Worm (Caenorhabditis elegans): Measurements from ENCODE around the gene twnk-1.

twnk-1 gene

DNA sequence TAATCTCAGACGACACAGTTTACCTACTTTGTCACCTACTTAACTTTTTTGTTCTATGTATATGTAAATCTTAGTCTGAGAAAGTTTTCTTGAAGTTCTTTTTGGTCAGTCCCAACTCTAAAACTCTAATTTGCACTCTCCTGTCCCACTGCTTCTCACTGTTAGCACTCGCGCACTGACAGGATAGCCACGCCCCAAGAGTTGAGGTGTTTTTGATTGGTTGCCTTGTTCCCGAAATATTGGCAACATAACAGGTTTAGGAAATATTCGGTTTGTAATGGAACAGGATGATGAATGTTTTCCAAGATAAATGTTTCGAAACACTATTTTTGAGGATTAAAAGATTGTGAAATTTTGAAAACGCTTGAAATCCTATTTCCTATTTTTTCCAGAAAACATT is 26.1 kb downstream of the twnk-1 start:
- TF ChIP-seq him-1 (tag; optimal IDR thresholded peaks at IDR 0.05): no peak
- TF ChIP-seq dao-5 (tag; optimal IDR thresholded peaks at IDR 0.05): no peak
- no peak for TF ChIP-seq W03F9.2 (tag; optimal IDR thresholded peaks at IDR 0.05)

DNA sequence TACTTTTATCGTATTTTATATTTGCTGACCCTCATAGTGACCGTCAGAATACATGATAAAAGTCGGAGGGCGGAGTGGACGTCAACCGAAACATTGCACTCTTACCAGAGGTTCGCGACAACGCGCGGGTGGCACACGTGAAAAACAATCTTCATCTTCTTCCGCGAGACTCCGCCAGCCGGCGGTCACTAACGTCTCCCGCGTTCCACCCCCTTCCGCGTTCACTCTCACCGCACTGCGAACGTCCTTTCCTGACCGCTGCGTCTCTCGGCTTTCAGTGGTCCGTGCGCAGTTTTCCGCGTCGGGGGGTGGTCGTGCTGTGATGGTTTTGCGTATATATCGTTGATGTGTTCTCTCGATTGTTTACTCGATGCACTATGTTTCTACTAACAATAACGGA is 27.2 kb downstream of the twnk-1 start:
- no peak for TF ChIP-seq him-1 (tag; optimal IDR thresholded peaks at IDR 0.05)
- TF ChIP-seq dao-5 (tag; optimal IDR thresholded peaks at IDR 0.05): no peak
- TF ChIP-seq W03F9.2 (tag; optimal IDR thresholded peaks at IDR 0.05): no peak

DNA sequence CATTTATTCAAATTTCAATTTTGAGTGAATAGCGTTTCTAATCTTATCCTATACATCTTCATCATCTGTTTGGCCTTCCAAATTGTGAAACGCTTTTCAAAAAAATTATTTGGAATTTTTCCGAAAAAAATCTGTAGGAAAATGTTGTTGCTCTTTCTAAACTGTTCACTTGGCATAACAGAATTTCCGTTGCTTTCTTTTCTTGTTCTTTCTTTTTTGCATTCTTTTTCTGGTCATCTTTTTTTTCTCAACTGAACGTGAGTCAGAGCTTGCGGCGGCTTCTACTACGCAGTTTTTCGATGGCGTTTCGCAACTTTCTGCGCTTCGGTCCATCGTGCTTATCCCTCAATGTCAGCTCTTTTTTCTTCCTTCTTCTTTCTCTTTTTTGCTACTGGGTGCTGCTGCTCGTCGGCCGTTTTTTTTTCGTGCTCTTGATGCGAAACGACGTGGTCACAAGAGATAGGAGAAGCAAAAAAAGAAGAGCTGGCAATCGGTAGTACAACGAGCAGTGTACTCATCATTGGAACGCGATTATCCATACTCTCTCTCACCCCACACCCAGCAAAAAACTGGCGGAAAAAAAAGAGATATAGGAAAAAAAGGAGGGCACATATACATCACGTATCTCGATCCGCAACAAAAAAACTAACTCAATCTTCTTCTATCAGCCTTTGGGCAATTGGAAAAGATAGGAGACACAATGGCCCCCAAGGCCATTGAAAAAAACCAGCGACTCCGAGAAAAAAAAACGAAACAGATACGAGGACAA is 28.9 kb downstream of the twnk-1 start:
- no peak for TF ChIP-seq W03F9.2 (tag; optimal IDR thresholded peaks at IDR 0.05)
- TF ChIP-seq him-1 (tag; optimal IDR thresholded peaks at IDR 0.05): peak; percentile 66

DNA sequence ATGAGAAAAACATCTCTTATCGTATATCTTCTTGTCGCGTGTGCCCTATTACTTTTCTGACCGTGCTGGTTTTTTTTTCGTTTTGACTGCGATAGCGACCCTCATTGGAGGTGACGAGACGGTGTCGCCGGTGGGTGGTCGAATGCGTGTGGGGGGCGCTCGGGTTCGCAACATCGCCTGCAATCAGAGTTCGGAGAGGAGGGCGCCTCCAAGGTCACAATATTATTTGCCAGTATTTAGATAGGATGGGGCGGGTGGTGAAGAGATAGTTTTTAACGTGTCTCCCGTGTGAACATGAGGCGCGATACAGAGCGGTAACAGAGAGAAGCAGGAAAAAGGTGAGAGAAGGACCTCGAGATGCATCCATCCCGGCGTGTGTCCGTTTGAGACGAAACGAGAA is 29.9 kb downstream of the twnk-1 start:
- TF ChIP-seq him-1 (tag; optimal IDR thresholded peaks at IDR 0.05) (no peak), W03F9.2 (tag; optimal IDR thresholded peaks at IDR 0.05) (no peak), dao-5 (tag; optimal IDR thresholded peaks at IDR 0.05) (no peak)

DNA sequence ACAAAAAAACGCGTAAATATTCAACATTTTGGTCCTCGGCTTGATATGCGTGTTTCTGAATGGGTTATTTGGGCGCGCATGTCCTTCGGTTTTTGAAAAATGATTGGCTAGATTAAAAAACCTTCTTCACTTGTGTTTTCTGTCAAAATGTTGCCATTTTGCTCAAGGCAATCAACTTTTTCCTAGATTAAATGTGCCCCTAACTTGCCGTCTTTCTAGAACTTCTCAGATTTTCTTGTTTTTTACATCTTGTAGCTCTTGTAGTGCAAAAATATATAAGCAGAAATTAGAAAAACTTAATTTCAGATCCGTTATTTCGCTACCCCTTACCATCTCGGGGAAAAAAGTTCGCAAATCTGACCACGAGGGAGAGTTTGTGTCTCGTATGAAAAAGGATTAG is 30.8 kb downstream of the twnk-1 start, which contains the start of gene hbl-1:
TSS of gene hbl-1 (plus strand) at position 301 of the 400 bp plus-strand sequence.
- TF ChIP-seq dao-5 (tag; optimal IDR thresholded peaks at IDR 0.05): no peak
- TF ChIP-seq W03F9.2 (tag; optimal IDR thresholded peaks at IDR 0.05): no peak
- TF ChIP-seq him-1 (tag; optimal IDR thresholded peaks at IDR 0.05): no peak

DNA sequence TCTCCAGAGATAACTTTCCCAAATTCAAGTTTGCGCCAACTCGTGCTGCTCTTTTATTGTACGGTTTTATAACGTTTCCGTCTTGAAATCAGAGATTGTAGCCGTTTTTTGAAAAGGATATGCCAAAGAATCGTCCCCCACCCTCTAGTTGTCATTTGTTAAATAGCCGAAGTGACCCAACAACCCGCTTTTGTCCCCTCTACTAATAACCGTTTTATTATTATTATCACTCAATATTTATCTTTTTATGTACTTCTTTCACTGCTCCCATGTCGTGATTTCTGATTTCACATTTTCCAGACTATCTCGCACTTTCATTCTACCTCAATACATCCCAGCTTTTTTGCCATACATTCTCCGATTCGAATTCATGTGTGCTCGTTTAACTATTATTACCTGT is 36.0 kb downstream of the twnk-1 start:
- TF ChIP-seq W03F9.2 (tag; optimal IDR thresholded peaks at IDR 0.05) (no peak), him-1 (tag; optimal IDR thresholded peaks at IDR 0.05) (no peak), dao-5 (tag; optimal IDR thresholded peaks at IDR 0.05) (no peak)

DNA sequence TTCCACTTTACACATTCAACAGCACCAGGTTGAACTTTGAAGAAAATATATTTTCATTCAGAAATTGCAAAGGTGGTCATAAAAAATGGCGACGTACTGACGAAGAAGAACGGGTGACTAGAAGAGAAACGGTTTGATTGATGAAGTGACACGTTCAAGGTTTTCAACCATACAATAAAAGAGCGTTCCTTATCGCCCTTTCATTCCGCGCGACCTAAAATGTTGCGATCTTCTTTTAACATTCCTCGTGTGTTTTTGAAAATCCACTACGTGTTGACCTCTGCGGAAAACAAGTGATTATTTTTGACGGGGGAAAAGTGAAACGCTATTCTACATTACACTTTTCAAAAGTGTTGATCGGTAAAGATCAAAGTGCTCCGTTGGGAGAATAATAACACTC is 37.1 kb downstream of the twnk-1 start:
- no peak for TF ChIP-seq him-1 (tag; optimal IDR thresholded peaks at IDR 0.05)
- no peak for TF ChIP-seq dao-5 (tag; optimal IDR thresholded peaks at IDR 0.05)
- no peak for TF ChIP-seq W03F9.2 (tag; optimal IDR thresholded peaks at IDR 0.05)

DNA sequence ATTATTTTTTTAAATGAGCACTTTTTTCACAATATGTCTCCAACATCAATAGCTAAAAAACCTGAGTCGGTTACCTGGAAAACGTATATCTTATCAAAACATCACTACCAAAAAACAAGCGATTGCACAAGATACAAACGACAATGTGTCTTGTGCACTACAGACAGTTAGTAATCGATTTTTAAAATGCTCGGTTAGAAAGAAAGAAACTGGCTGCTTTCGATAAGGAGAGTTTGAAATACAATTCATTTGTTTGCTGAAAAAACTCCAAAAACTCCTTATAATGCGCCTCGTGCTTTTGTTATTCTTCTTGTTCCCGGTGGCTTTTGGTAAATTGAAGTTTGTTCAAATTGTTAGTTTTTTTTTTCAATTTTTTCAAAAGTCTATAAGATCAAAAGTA is 38.2 kb downstream of the twnk-1 start, which contains the start of gene acp-5:
TSS of gene acp-5 (plus strand) at position 261 of the 400 bp plus-strand sequence.
- TF ChIP-seq dao-5 (tag; optimal IDR thresholded peaks at IDR 0.05) (no peak), him-1 (tag; optimal IDR thresholded peaks at IDR 0.05) (no peak), W03F9.2 (tag; optimal IDR thresholded peaks at IDR 0.05) (no peak)

DNA sequence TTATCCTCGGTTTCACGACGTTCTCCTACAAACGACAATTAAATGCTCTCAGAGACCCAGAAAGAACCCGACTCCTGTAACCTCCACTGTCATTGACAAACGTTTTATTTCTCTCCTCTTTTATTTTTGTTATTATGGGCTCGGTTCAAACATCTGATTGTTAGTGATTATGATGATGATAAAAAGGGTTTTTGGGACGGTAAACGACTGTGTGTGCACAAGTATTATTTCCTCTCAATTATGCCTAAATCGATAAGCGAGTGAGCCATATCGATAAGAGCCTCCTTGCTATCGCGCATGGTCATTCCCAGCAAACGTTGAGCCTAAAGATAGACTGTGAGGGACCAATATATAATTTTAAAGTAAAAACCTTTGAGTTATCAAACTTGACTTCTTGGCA is 40.8 kb downstream of the twnk-1 start:
- TF ChIP-seq dao-5 (tag; optimal IDR thresholded peaks at IDR 0.05) (no peak), him-1 (tag; optimal IDR thresholded peaks at IDR 0.05) (no peak), W03F9.2 (tag; optimal IDR thresholded peaks at IDR 0.05) (no peak)

DNA sequence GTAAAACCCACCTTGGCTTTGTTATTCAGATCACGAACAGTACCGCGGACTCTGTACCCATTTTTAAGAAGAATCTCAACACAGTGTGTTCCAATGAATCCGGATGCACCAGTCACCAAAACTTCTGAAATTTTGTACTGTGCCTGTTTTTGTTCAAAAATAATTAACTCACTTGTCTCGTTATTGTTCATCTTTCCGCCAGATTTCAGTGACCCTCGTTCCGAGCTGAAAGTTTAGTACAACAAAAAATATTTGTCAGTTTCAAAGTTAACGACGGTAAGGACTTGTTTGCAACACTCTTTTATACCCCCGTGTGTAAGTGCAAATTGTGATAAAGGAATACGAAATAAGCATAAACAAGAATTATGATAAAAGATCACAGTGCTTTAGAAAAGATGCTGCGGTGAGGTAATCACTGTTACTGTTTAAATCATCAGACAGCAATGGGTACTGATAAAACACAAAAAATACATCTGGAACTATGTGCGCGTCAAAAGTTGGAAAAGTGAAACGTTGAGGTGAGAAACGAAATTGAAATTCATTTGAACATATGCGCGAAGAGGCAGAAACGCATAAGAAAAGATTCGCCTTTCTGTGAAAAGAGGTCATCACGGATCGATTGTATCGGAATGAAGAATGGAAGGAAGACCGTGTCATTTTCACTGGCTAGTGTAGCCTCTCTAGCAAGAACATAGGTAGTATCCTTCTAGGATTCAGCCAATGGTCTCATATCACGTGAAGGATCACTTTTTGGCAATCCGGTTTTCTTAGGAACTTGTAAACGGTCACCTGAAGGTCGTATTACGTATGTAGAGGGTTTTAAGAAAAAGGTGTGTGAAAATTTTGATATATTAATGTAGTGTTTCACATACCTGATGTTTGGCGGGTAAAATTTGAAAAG is 43.8 kb downstream of the twnk-1 start, which contains the start of gene F13D11.4:
TSS of gene F13D11.4 (minus strand) at position 225 of the 901 bp plus-strand sequence.
- TF ChIP-seq him-1 (tag; optimal IDR thresholded peaks at IDR 0.05) (no peak), dao-5 (tag; optimal IDR thresholded peaks at IDR 0.05) (no peak), W03F9.2 (tag; optimal IDR thresholded peaks at IDR 0.05) (no peak)

DNA sequence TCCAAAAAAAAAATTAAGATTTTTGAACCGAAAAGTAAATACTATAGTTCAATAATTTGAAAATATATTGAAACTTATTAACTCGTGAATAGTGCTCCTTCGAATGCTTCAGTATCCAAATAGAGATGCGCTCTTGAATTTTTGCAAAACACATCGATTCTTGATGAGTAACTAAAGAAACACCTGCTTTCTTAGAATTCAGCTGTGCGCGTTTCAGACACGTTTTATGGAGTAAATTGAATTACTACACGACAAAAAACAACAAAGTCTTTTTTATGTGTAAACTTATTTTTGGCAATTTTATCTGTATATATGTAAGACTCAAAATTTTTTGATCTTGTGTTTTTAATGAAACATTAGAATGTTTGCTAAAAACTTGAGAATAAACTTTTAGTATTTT is 45.5 kb downstream of the twnk-1 start:
- TF ChIP-seq him-1 (tag; optimal IDR thresholded peaks at IDR 0.05) (no peak), W03F9.2 (tag; optimal IDR thresholded peaks at IDR 0.05) (no peak), dao-5 (tag; optimal IDR thresholded peaks at IDR 0.05) (no peak)

DNA sequence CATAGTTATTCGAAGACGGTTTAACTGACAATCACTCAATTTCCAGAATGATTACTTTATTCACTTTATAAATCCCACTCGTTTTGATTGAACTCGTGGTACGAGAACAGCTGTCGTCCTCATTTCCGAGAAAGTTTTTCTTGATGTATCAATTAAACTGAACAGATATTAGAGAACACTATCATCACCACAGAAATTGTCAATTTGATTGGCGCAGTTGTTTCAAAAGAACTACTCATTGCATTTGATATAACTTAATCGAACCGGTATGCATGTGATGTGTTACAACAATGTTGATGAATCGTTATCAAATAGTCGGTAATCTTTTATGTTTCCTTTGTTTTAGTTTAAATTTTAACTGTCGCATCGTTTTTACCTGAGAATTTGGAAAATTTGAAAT is 46.0 kb downstream of the twnk-1 start:
- TF ChIP-seq W03F9.2 (tag; optimal IDR thresholded peaks at IDR 0.05) (no peak), him-1 (tag; optimal IDR thresholded peaks at IDR 0.05) (no peak), dao-5 (tag; optimal IDR thresholded peaks at IDR 0.05) (no peak)

DNA sequence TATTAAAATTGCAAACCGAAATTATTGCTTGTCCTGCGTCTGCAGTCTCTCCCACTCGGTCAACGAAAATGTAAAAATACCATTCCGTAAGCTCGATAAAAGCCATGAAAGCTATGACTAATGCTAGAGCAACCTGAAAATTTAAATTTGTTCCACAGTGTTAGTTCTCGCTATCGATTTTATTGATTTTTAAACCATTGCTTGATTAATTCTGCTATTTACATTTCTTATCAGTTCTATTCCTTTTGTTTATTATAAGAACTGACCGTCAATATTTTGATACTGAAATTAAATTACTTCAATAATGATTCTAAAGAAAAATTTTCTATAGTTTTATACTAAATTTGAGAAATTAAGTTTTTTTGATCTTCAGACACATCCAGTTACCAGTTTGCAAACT is 48.1 kb downstream of the twnk-1 start:
- TF ChIP-seq him-1 (tag; optimal IDR thresholded peaks at IDR 0.05) (no peak), dao-5 (tag; optimal IDR thresholded peaks at IDR 0.05) (no peak), W03F9.2 (tag; optimal IDR thresholded peaks at IDR 0.05) (no peak)

DNA sequence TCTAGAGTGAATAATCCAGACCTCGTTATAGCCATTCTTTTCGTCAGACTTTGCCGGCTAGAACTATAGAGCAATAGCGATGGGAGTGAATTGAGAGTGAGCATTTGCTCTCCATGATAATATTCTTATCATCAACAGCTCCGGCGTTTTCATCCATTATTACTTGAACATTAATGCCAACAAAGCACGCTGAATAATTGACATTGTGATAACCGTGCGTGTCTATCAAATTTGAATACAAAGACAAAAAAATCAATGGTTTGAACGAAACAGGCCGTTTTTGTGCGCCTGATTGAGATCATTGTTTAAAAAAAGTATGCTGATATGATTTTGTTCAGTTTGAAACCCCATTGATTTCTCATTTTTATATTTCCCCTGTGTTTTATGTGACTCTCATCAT is 48.6 kb downstream of the twnk-1 start, which contains the start of gene dct-11:
TSS of gene dct-11 (minus strand) at position 136 of the 400 bp plus-strand sequence.
- TF ChIP-seq him-1 (tag; optimal IDR thresholded peaks at IDR 0.05) (no peak), dao-5 (tag; optimal IDR thresholded peaks at IDR 0.05) (no peak), W03F9.2 (tag; optimal IDR thresholded peaks at IDR 0.05) (no peak)
